Fruit fly (Drosophila melanogaster) Kc167 (cell line): ENCODE measurements around the gene Samuel.

Source experiments
- h ChIP-seq: fragments of >200 bp; optimal IDR thresholded peaks from 3 replicates; lab custom pipeline; 2018; ENCODE audit warnings: missing external identifiers
- psq ChIP-seq: fragments of >200 bp; optimal IDR thresholded peaks from 2 replicates; lab custom pipeline; 2017; ENCODE audit warnings: missing external identifiers

dm6 chr2L:11061155-11061554, 5.6 kb downstream of the Samuel start:
- TF ChIP-seq h (lab: Kevin White, UChicago) (no peak), psq (lab: Kevin White, UChicago) (no peak)
